Fruit fly (Drosophila melanogaster): ENCODE results near the gene BobA.

The BobA gene

DNA sequence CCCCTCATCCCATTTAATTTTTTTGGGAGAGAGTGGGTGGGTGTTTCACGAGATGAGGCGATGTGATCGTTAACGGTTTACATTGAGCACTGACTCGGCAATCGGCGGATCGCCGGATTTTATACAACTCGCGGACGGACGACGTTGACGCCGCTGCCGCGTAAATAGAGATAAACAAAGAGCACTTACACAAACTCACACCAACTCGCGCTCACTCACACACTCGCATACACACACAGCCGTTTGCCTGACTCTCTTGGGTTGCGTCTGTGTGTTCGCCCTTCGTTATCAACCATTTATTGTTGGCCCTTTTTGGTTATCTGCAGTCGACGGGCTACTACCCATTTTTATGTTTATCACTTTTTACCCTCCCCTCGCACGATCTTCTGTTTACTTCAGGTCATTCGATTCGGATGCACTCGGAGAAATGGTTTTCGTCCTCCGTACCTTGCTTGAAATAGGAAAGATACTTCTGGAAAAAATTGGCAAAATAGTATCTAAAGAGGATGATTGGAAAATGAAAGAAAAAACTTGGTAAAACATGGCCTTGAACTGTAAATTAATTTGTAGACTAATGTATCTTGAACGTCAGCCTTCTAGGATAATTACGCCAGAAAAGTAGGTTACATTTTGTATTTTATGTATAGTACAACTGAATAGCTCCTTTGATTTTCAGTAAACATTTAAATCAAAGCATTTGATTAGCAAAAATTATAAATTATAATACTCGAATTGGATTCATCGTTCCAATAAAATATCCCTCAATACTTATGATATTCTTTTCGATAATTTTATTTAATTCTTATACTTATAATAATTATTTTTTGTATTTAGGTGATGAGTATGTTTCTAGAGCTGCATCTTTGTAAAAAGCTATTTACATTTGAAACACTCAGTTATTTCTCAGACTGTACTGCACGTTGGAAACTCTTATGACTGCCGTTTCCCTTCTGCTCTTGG lies 31.9 kb upstream of the BobA start (continued):
- TF ChIP-seq Fer1 (GFP tag; optimal IDR thresholded peaks at IDR 0.05) (no peak), chinmo (GFP tag; IDR thresholded peaks at IDR 0.05; ENCODE audit: partially characterized antibody) (no peak; the same call in 2 of the 4 replicates), CG2875 (GFP tag; optimal IDR thresholded peaks at IDR 0.05) (peak; percentile 23), schlank (tag; optimal IDR thresholded peaks at IDR 0.05) (no peak), MESR4 (GFP tag; optimal IDR thresholded peaks at IDR 0.05) (no peak), ewg (GFP tag; optimal IDR thresholded peaks at IDR 0.05) (peak; percentile 24), CG17829 (tag; optimal IDR thresholded peaks at IDR 0.05) (peak; percentile 51), CG4282 (GFP tag; optimal IDR thresholded peaks at IDR 0.05) (no peak), Taf1 (GFP tag; IDR thresholded peaks at IDR 0.05) (no peak), CG9932 (GFP tag; IDR thresholded peaks at IDR 0.05) (no peak), ttk (GFP tag; IDR thresholded peaks at IDR 0.05) (peak; percentile 21; the same call in 1 of the 2 replicates), her (GFP tag; optimal IDR thresholded peaks at IDR 0.05) (no peak), Atf3 (GFP tag; optimal IDR thresholded peaks at IDR 0.05) (peak; percentile 18), fru (optimal IDR thresholded peaks at IDR 0.05) (no peak), nerfin-1 (tag; optimal IDR thresholded peaks at IDR 0.05) (no peak), bsh (GFP tag; optimal IDR thresholded peaks at IDR 0.05) (peak in 1 of 2 experiments; percentile 37), CG12071 (GFP tag; optimal IDR thresholded peaks at IDR 0.05) (no peak), CG32532 (GFP tag; IDR thresholded peaks at IDR 0.05) (no peak; the same call in 1 of the 2 replicates), trem (tag; optimal IDR thresholded peaks at IDR 0.05) (peak; percentile 41), hbn (GFP tag; IDR thresholded peaks at IDR 0.05; ENCODE audit: partially characterized antibody) (0 out of 2 replicates have a peak, but pooled peaks have one; percentile 33), CG8388 (GFP tag; optimal IDR thresholded peaks at IDR 0.05) (peak; percentile 17), h (optimal IDR thresholded peaks at IDR 0.05) (no peak), Gug (GFP tag; IDR thresholded peaks at IDR 0.05) (peak; percentile 68; the same call in 3 of the 4 replicates), CG7556 (GFP tag; optimal IDR thresholded peaks at IDR 0.05) (peak; percentile 71), tio (GFP tag; optimal IDR thresholded peaks at IDR 0.05) (peak; percentile 72), CG4424 (GFP tag; optimal IDR thresholded peaks at IDR 0.05) (peak; percentile 74), CG10543 (GFP tag; optimal IDR thresholded peaks at IDR 0.05) (peak; percentile 81), Pdp1 (GFP tag; optimal IDR thresholded peaks at IDR 0.05) (peak in 1 of 2 experiments; percentile 48), CG3163 (GFP tag; optimal IDR thresholded peaks at IDR 0.05) (no peak), CG14014 (GFP tag; IDR thresholded peaks at IDR 0.05) (peak; percentile 32; the same call in 1 of the 2 replicates), Doc2 (GFP tag; IDR thresholded peaks at IDR 0.05) (no peak), CG10565 (GFP tag; optimal IDR thresholded peaks at IDR 0.05) (no peak), cg (GFP tag; optimal IDR thresholded peaks at IDR 0.05) (peak; percentile 91), sr (GFP tag; IDR thresholded peaks at IDR 0.05) (no peak; the same call in 2 of the 3 replicates), CG18011 (GFP tag; optimal IDR thresholded peaks at IDR 0.05) (no peak), CG13624 (GFP tag; optimal IDR thresholded peaks at IDR 0.05) (no peak), Elba2 (GFP tag; optimal IDR thresholded peaks at IDR 0.05) (no peak), Jarid2 (GFP tag; optimal IDR thresholded peaks at IDR 0.05) (peak; percentile 93), CG43689 (GFP tag; IDR thresholded peaks at IDR 0.05) (no peak), ATbp (GFP tag; optimal IDR thresholded peaks at IDR 0.05) (no peak), lola (GFP tag; optimal IDR thresholded peaks at IDR 0.05) (peak in 1 of 3 experiments; percentile 92), Ets65A (GFP tag) (peak; percentile 90), CG2120 (GFP tag; optimal IDR thresholded peaks at IDR 0.05) (no peak), CG18262 (tag; optimal IDR thresholded peaks at IDR 0.05) (peak; percentile 91), CG4360 (GFP tag; IDR thresholded peaks at IDR 0.05) (peak; percentile 57; the same call in 1 of the 2 replicates), insv (GFP tag; optimal IDR thresholded peaks at IDR 0.05) (peak in 1 of 2 experiments; percentile 36), Side (GFP tag; optimal IDR thresholded peaks at IDR 0.05) (no peak), Vsx1 (GFP tag; optimal IDR thresholded peaks at IDR 0.05) (no peak)
